Worm (Caenorhabditis elegans): Measurements from ENCODE around the gene daz-1.

ce11 chrII:5453547-5453946 is 2.6 kb upstream of the daz-1 start, which contains the start of gene dhs-5:
- TF ChIP-seq mdl-1 (tag; optimal IDR thresholded peaks at IDR 0.05) = no peak
- no peak for TF ChIP-seq elt-2 (tag; optimal IDR thresholded peaks at IDR 0.05)
- no peak for TF ChIP-seq nhr-71 (tag; optimal IDR thresholded peaks at IDR 0.05)
- no peak for TF ChIP-seq nhr-12 (tag; optimal IDR thresholded peaks at IDR 0.05)
- no peak for TF ChIP-seq pqm-1 (tag; optimal IDR thresholded peaks at IDR 0.05)
- no peak for TF ChIP-seq efl-1 (optimal IDR thresholded peaks at IDR 0.05)
- TF ChIP-seq efl-1 (GFP tag; optimal IDR thresholded peaks at IDR 0.05 in 1 of 2) = no peak
- no peak for TF ChIP-seq ztf-4 (tag; optimal IDR thresholded peaks at IDR 0.05)
- TF ChIP-seq nhr-11 (tag; optimal IDR thresholded peaks at IDR 0.05) = no peak
- no peak for TF ChIP-seq blmp-1 (tag; optimal IDR thresholded peaks at IDR 0.05)

Data from whole organism, L1 larva.